Fruit fly (Drosophila melanogaster): Measurements from ENCODE around the gene Pi4KIIalpha.

dm6 chr3R:5565623-5566022 lies 2.2 kb upstream of the Pi4KIIalpha start:
- TF ChIP-seq Mnt (GFP tag; optimal IDR thresholded peaks at IDR 0.05) (peak; percentile 68), CG33017 (tag; optimal IDR thresholded peaks at IDR 0.05) (peak; percentile 91), CG7101 (tag; optimal IDR thresholded peaks at IDR 0.05) (peak; percentile 89), kay (GFP tag; ENCODE audit: borderline replicate concordance) (no peak), ovo (GFP tag; optimal IDR thresholded peaks at IDR 0.05) (no peak), Hr96 (GFP tag; optimal IDR thresholded peaks at IDR 0.05) (peak; percentile 69), CG5204 (GFP tag; optimal IDR thresholded peaks at IDR 0.05) (no peak), pad (GFP tag; optimal IDR thresholded peaks at IDR 0.05) (peak; percentile 56), toe (GFP tag; optimal IDR thresholded peaks at IDR 0.05) (no peak)
